Worm (Caenorhabditis elegans): ENCODE results near the gene gnrr-2.

- TF ChIP-seq flt-1 (GFP tag; IDR thresholded peaks at IDR 0.05) (no peak), ama-1 (optimal IDR thresholded peaks at IDR 0.05) (no peak), aly-1 (tag; optimal IDR thresholded peaks at IDR 0.05) (no peak), hmg-4 (GFP tag; optimal IDR thresholded peaks at IDR 0.05) (no peak), pes-1 (GFP tag; IDR thresholded peaks at IDR 0.05) (no peak), ets-7 (tag; optimal IDR thresholded peaks at IDR 0.05) (no peak), hmbx-1 (tag; optimal IDR thresholded peaks at IDR 0.05) (no peak), tra-4 (tag; optimal IDR thresholded peaks at IDR 0.05) (no peak), hnd-1 (tag; optimal IDR thresholded peaks at IDR 0.05) (no peak), B0310.2 (tag; optimal IDR thresholded peaks at IDR 0.05) (no peak), ceh-13 (GFP tag; optimal IDR thresholded peaks at IDR 0.05) (no peak)
These were observed 48.2 kb downstream of the gnrr-2 start, which contains the start of gene coh-3 for ce11 chrV:14457070-14457469.
